Fruit fly (Drosophila melanogaster) S2 (cell line): ENCODE data around the gene CG15743.

Experiments
- CG8478 ChIP-seq: fragments of >200 bp; optimal IDR thresholded peaks from 2 replicates; lab custom pipeline; 2018
- CTCF ChIP-seq, 2 experiments: fragments of >200 bp; optimal IDR thresholded peaks; 2 replicates each; lab custom pipeline; 2018

- no peak for TF ChIP-seq CG8478 (lab: Kevin White, UChicago)
- no peak for TF ChIP-seq CTCF (optimal IDR thresholded peaks at IDR 0.05; lab: Kevin White, UChicago)
These were observed 41.7 kb upstream of the CG15743 start for dm6 chrX:13243726-13244323.
